Fruit fly (Drosophila melanogaster) whole organism, embryonic: ENCODE results near the gene CG42268.

Experiments
- Bteb2 ChIP-seq: fragments of 200-800 bp; sonication (Bioruptor generic); optimal IDR thresholded peaks from 2 replicates; lab custom pipeline; 2016; ENCODE audit warnings: missing biosample characterization, missing genetic modification characterization
- CG15011 ChIP-seq: fragments of 200-800 bp; sonication (Bioruptor generic); optimal IDR thresholded peaks from 3 replicates; lab custom pipeline; 2018; ENCODE audit warnings: missing biosample characterization, mild to moderate bottlenecking, missing genetic modification characterization
- Dip3 ChIP-seq: fragments of 200-800 bp; sonication (Bioruptor generic); optimal IDR thresholded peaks from 3 replicates; lab custom pipeline; 2016; ENCODE audit warnings: missing biosample characterization, missing genetic modification characterization
- E2f2 ChIP-seq: fragments of 200-800 bp; sonication (Bioruptor generic); IDR thresholded peaks from 2 replicates; pipeline ENCODE4 v1.3.6; 2022; ENCODE audit warnings: missing biosample characterization, missing genetic modification characterization
- ERR ChIP-seq: fragments of 200-800 bp; sonication (Bioruptor generic); optimal IDR thresholded peaks from 2 replicates; lab custom pipeline; 2016; ENCODE audit warnings: missing biosample characterization, missing genetic modification characterization
- Fer1 ChIP-seq: fragments of 200-800 bp; sonication (Bioruptor generic); optimal IDR thresholded peaks from 2 replicates; lab custom pipeline; 2017; ENCODE audit warnings: missing biosample characterization, mild to moderate bottlenecking, missing genetic modification characterization
- HLH54F ChIP-seq: fragments of 200-800 bp; sonication (Bioruptor generic); optimal IDR thresholded peaks from 3 replicates; lab custom pipeline; 2016; ENCODE audit warnings: missing biosample characterization, missing genetic modification characterization
- Sox102F ChIP-seq: fragments of 200-800 bp; sonication (Bioruptor generic); optimal IDR thresholded peaks from 2 replicates; lab custom pipeline; 2018; ENCODE audit warnings: missing biosample characterization, mild to moderate bottlenecking, missing genetic modification characterization, moderate library complexity
- ac ChIP-seq: fragments of 200-800 bp; sonication (Bioruptor generic); optimal IDR thresholded peaks from 3 replicates; lab custom pipeline; 2017; ENCODE audit warnings: missing biosample characterization, mild to moderate bottlenecking, missing genetic modification characterization
- crp ChIP-seq, 2 experiments: fragments of 200-800 bp; sonication (Bioruptor generic); optimal IDR thresholded peaks; 2 replicates in 1 of 2; 3 replicates in 1 of 2; lab custom pipeline; 2017; ENCODE audit warnings: missing biosample characterization in 2 of 2, missing genetic modification characterization in 2 of 2, mild to moderate bottlenecking in 1 of 2, moderate library complexity in 1 of 2
- peb ChIP-seq: fragments of 200-800 bp; sonication (Bioruptor generic); IDR thresholded peaks from 2 replicates; pipeline ENCODE4 v1.3.6; 2022; ENCODE audit warnings: missing biosample characterization, missing genetic modification characterization
- rib ChIP-seq: fragments of 200-800 bp; sonication (Bioruptor generic); IDR thresholded peaks from 2 replicates; pipeline ENCODE4 v1.3.6; 2022; ENCODE audit warnings: missing biosample characterization, missing genetic modification characterization
- sens-2 ChIP-seq: fragments of 200-800 bp; sonication (Bioruptor generic); IDR thresholded peaks from 2 replicates; pipeline ENCODE4 v1.3.6; 2022; ENCODE audit warnings: missing biosample characterization, missing genetic modification characterization
- unc-4 ChIP-seq: fragments of 200-800 bp; sonication (Bioruptor generic); IDR thresholded peaks from 2 replicates; pipeline ENCODE4 v1.3.6; 2022; ENCODE audit warnings: missing biosample characterization, missing genetic modification characterization; ENCODE audit not compliant: partially characterized antibody

DNA sequence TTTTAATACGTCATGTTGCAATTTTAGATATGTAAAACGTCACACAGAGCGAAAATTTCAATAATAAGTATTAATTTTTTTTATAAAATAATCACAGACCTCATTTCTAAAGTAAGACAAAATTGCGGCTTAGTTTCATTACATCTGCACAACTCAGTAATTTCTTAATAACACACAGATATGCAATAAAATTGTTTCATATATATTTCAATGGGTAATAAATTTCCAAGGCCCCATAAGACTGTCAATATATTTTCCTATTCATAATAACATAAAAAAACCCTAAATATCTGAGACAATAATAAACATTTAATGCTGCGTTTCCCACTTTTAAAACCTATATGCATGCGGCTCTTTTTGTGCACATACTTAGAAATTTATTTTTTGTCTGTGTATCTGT is 64.5 kb downstream of the CG42268 start:
- TF ChIP-seq Fer1 (no peak), Bteb2 (GFP tag; lab: Kevin White, UChicago) (no peak), HLH54F (no peak), E2f2 (GFP tag; lab: Robert Waterston, UW) (no peak), rib (GFP tag; lab: Robert Waterston, UW) (no peak), ac (GFP tag; lab: Kevin White, UChicago) (no peak), peb (GFP tag; lab: Robert Waterston, UW) (no peak), Dip3 (GFP tag; lab: Kevin White, UChicago) (no peak), Sox102F (GFP tag; lab: Kevin White, UChicago) (peak; percentile 68), crp (GFP tag; optimal IDR thresholded peaks at IDR 0.05; lab: Kevin White, UChicago) (no peak), CG15011 (GFP tag; lab: Kevin White, UChicago) (peak; percentile 31), ERR (no peak), sens-2 (GFP tag; lab: Robert Waterston, UW) (no peak), unc-4 (GFP tag; lab: Robert Waterston, UW) (no peak)
